Worm (Caenorhabditis elegans) whole organism, young adult: ENCODE data around the gene Y19D2B.1.
"Not testable (repeated sequence)": the region's sequence is repeated elsewhere in the genome, so short reads cannot be mapped to it uniquely, and the experiment has no call there.

ENCODE experiments used
- B0035.1 ChIP-seq: sonication (generic microtip); optimal IDR thresholded peaks from 2 replicates; lab custom pipeline; 2016; ENCODE audit warnings: missing genetic modification characterization, mild to moderate bottlenecking, missing compliant biosample characterization, missing genotype, missing genetic modification reagents
- F37B4.10 ChIP-seq: fragments of 200-800 bp; sonication (Bioruptor generic); IDR thresholded peaks from 2 replicates; pipeline ENCODE4 v1.3.6; 2022; ENCODE audit warnings: missing genetic modification characterization, missing compliant biosample characterization
- F52B5.7 ChIP-seq: sonication (generic microtip); optimal IDR thresholded peaks from 2 replicates; lab custom pipeline; 2016; ENCODE audit warnings: mild to moderate bottlenecking, missing genetic modification characterization, missing compliant biosample characterization
- atf-7 ChIP-seq: sonication (generic microtip); optimal IDR thresholded peaks from 2 replicates; lab custom pipeline; 2017; ENCODE audit warnings: mild to moderate bottlenecking, missing genetic modification characterization, missing compliant biosample characterization
- athp-1 ChIP-seq: sonication (generic microtip); optimal IDR thresholded peaks from 2 replicates; lab custom pipeline; 2017; ENCODE audit warnings: mild to moderate bottlenecking, missing genetic modification characterization, missing compliant biosample characterization
- dox-1 ChIP-seq: fragments of 200-800 bp; sonication (Bioruptor generic); IDR thresholded peaks from 2 replicates; pipeline ENCODE4 v1.3.6; 2022; ENCODE audit warnings: missing genetic modification reagents, missing genetic modification characterization, missing compliant biosample characterization
- ets-4 ChIP-seq: fragments of 200-800 bp; sonication (Bioruptor generic); optimal IDR thresholded peaks from 2 replicates; lab custom pipeline; 2018; ENCODE audit warnings: mild to moderate bottlenecking, missing genetic modification characterization, missing compliant biosample characterization
- nfya-2 ChIP-seq: fragments of 200-800 bp; sonication (Bioruptor generic); IDR thresholded peaks from 2 replicates; pipeline ENCODE4 v1.3.6; 2022; ENCODE audit warnings: missing genetic modification reagents, missing genetic modification characterization, missing compliant biosample characterization
- pha-4 ChIP-seq: fragments of 150-350 bp; sonication (generic microtip); optimal IDR thresholded peaks from 2 replicates; lab custom pipeline; 2014; ENCODE audit warnings: missing biosample characterization, missing genetic modification reagents, missing genetic modification characterization
- rcor-1 ChIP-seq: fragments of 200-800 bp; sonication (Bioruptor generic); IDR thresholded peaks from 2 replicates; pipeline ENCODE4 v1.3.6; 2022; ENCODE audit warnings: missing genetic modification reagents, missing genetic modification characterization, missing compliant biosample characterization
- snpc-1.3 ChIP-seq: sonication (generic microtip); optimal IDR thresholded peaks from 2 replicates; lab custom pipeline; 2017; ENCODE audit warnings: missing genetic modification characterization, mild to moderate bottlenecking, missing compliant biosample characterization, antibody characterized with exemption, moderate library complexity, missing genotype, missing genetic modification reagents; ENCODE audit not compliant: insufficient read depth
- snpc-3.4 ChIP-seq: sonication (generic microtip); optimal IDR thresholded peaks from 2 replicates; lab custom pipeline; 2017; ENCODE audit warnings: missing genetic modification characterization, mild to moderate bottlenecking, missing compliant biosample characterization, antibody characterized with exemption, moderate library complexity, missing genotype, missing genetic modification reagents
- unc-130 ChIP-seq: sonication (generic microtip); optimal IDR thresholded peaks from 2 replicates; lab custom pipeline; 2016; ENCODE audit warnings: missing genetic modification reagents, missing genetic modification characterization, missing compliant biosample characterization

DNA sequence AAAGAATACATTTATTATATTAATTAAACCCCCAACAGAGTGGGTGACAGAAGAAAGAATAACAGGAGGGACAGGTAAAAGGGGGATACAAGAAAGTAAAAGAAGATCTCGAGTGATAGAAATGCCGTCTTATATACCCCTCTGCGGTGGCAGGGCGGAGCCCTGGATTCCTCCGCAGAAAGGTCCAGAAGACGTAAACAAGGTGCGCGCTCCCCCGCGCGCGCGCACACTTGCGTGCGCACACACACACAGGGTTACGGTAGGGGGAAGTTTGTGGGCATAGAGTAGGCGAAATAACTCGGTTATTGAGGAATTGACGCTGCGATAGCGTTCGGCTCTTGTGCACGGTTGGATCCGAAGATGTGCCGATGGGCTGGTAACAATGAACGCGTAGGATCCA is 19.1 kb upstream of the Y19D2B.1 start, which contains the start of gene R03D7.15:
- TF ChIP-seq atf-7; B0035.1 (tag; lab: Kevin White, UChicago); nfya-2 (GFP tag; lab: Robert Waterston, UW); F37B4.10 (GFP tag; lab: Robert Waterston, UW); ets-4; snpc-1.3 (tag; lab: Kevin White, UChicago); pha-4 (tag; lab: Kevin White, UChicago); F52B5.7; snpc-3.4 (tag; lab: Kevin White, UChicago); dox-1 (GFP tag; lab: Robert Waterston, UW); athp-1 (tag; lab: Kevin White, UChicago); rcor-1 (GFP tag; lab: Robert Waterston, UW); unc-130: not testable (repeated sequence)
